Fruit fly (Drosophila melanogaster): Measurements from ENCODE around the gene CG11334.

Gene CG11334

DNA sequence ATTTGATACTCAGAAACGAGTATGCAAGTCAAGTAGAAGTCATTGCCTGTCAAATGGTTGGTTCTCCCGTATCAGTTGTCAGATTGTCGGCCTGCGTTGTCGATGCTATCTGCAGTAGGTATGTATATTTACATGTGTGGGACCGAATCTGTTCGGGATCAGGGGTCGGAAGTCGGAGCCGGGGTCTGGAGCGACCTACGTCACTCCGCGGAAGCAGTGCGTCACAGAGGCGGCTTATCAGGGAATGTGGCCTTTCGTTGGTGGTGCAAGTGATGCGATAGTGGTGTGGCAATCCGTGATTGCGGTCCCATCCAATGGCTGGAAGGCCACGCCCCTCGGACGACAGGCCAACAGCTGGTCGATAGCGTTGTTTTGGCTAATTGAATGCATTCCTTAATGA is 27.2 kb downstream of the CG11334 start:
- TF ChIP-seq CG17385 (GFP tag; optimal IDR thresholded peaks at IDR 0.05) (no peak), CG18262 (tag; optimal IDR thresholded peaks at IDR 0.05) (no peak), CG8281 (tag; optimal IDR thresholded peaks at IDR 0.05) (no peak), Tbp (GFP tag; optimal IDR thresholded peaks at IDR 0.05) (no peak), Gsc (GFP tag; IDR thresholded peaks at IDR 0.05) (no peak), CG9876 (GFP tag; optimal IDR thresholded peaks at IDR 0.05) (no peak), jing (GFP tag; optimal IDR thresholded peaks at IDR 0.05) (no peak), Med (GFP tag) (peak; percentile 25), bab2 (GFP tag; optimal IDR thresholded peaks at IDR 0.05) (no peak), Hmr (GFP tag; optimal IDR thresholded peaks at IDR 0.05) (no peak), CG16779 (GFP tag; IDR thresholded peaks at IDR 0.05) (no peak), Eip74EF (GFP tag; optimal IDR thresholded peaks at IDR 0.05) (no peak), sug (tag; optimal IDR thresholded peaks at IDR 0.05) (peak; percentile 81), CG6254 (GFP tag; optimal IDR thresholded peaks at IDR 0.05) (no peak), Hr78 (GFP tag; optimal IDR thresholded peaks at IDR 0.05) (peak in 1 of 2 experiments; percentile 67), CG34376 (GFP tag; optimal IDR thresholded peaks at IDR 0.05) (peak; percentile 43), Nf-YC (tag; optimal IDR thresholded peaks at IDR 0.05) (peak; percentile 28), chinmo (GFP tag; IDR thresholded peaks at IDR 0.05; ENCODE audit: partially characterized antibody) (peak; percentile 61; the same call in 1 of the 4 replicates), CG2875 (GFP tag; optimal IDR thresholded peaks at IDR 0.05) (no peak), Trl (optimal IDR thresholded peaks at IDR 0.05) (no peak), Trl (GFP tag; optimal IDR thresholded peaks at IDR 0.05) (no peak), Ada2b (GFP tag; IDR thresholded peaks at IDR 0.05) (no peak), CG5953 (GFP tag; IDR thresholded peaks at IDR 0.05) (no peak), bowl (GFP tag; IDR thresholded peaks at IDR 0.05) (no peak), lbe (GFP tag; optimal IDR thresholded peaks at IDR 0.05) (no peak)

DNA sequence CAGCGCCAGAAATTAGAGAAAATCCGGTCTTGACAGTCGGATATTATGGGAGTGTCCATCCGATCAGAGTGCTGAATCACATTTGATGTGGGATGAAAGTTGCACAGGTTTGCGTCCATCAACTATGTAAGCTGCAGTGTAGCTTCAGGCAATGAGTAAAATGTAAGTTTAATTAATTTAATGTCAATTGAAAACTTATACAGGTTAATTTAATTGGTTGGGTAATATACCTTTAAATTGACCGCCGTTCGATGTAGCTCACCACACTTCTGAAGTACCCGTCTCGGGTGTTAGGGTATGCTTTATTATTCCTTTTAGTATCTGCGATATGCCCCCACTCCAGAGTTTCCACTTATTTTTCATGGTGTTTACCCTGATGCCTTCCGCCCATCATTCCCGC is 38.4 kb downstream of the CG11334 start:
- no peak for TF ChIP-seq CG10267 (tag; optimal IDR thresholded peaks at IDR 0.05)
- TF ChIP-seq klu (GFP tag; IDR thresholded peaks at IDR 0.05), result 0 out of 2 replicates have a peak, but pooled peaks have one; percentile 10
- peak; percentile 50; the same call in 1 of the 2 replicates for TF ChIP-seq ttk (GFP tag; IDR thresholded peaks at IDR 0.05)
- peak in 1 of 2 experiments; percentile 13 for TF ChIP-seq dpn (GFP tag; optimal IDR thresholded peaks at IDR 0.05)
- TF ChIP-seq mirr (GFP tag; optimal IDR thresholded peaks at IDR 0.05), result no peak
- no peak for TF ChIP-seq Pdp1 (GFP tag; optimal IDR thresholded peaks at IDR 0.05)
- no peak for TF ChIP-seq CG10565 (GFP tag; optimal IDR thresholded peaks at IDR 0.05)
- TF ChIP-seq Dbx (GFP tag; IDR thresholded peaks at IDR 0.05), result peak; percentile 66; the same call in 2 of the 3 replicates
- TF ChIP-seq lmd (GFP tag; IDR thresholded peaks at IDR 0.05), result peak; percentile 49
- TF ChIP-seq CG17359 (tag; optimal IDR thresholded peaks at IDR 0.05), result peak; percentile 11
- TF ChIP-seq Fer3 (tag; optimal IDR thresholded peaks at IDR 0.05), result peak; percentile 37
- TF ChIP-seq HLH3B (GFP tag; IDR thresholded peaks at IDR 0.05), result 0 out of 2 replicates have a peak, but pooled peaks have one; percentile 15
- TF ChIP-seq wdn (GFP tag; IDR thresholded peaks at IDR 0.05), result no peak
- peak; percentile 59 for TF ChIP-seq D19A (tag; optimal IDR thresholded peaks at IDR 0.05)
- peak; percentile 27; the same call in 1 of the 3 replicates for TF ChIP-seq B-H1 (GFP tag; IDR thresholded peaks at IDR 0.05)
- TF ChIP-seq zen (tag; optimal IDR thresholded peaks at IDR 0.05), result no peak
- TF ChIP-seq vvl (GFP tag; IDR thresholded peaks at IDR 0.05), result peak; percentile 62
- TF ChIP-seq CG4730 (GFP tag; IDR thresholded peaks at IDR 0.05), result peak; percentile 54; the same call in 1 of the 2 replicates
- TF ChIP-seq CG7357 (GFP tag; IDR thresholded peaks at IDR 0.05), result 0 out of 3 replicates have a peak, but pooled peaks have one; percentile 40
- peak; percentile 38; the same call in 1 of the 2 replicates for TF ChIP-seq CG31224 (GFP tag; IDR thresholded peaks at IDR 0.05)
- no peak for TF ChIP-seq Eip74EF (GFP tag; optimal IDR thresholded peaks at IDR 0.05)
- peak; percentile 45 for TF ChIP-seq Atf6 (GFP tag; IDR thresholded peaks at IDR 0.05)
- TF ChIP-seq ranshi (GFP tag; IDR thresholded peaks at IDR 0.05), result 0 out of 2 replicates have a peak, but pooled peaks have one; percentile 25
- TF ChIP-seq tll (GFP tag; optimal IDR thresholded peaks at IDR 0.05), result no peak
- peak; percentile 72 for TF ChIP-seq CG18599 (GFP tag; optimal IDR thresholded peaks at IDR 0.05)
- TF ChIP-seq sima (GFP tag; optimal IDR thresholded peaks at IDR 0.05), result no peak
- TF ChIP-seq TFAM (GFP tag; optimal IDR thresholded peaks at IDR 0.05), result no peak
